Worm (Caenorhabditis elegans) whole organism, midembryonic: ENCODE data around the gene islo-1.

ENCODE experiments used
- T22C8.4 ChIP-seq: fragments of 200-800 bp; sonication (Bioruptor generic); IDR thresholded peaks from 2 replicates; pipeline ENCODE4 v1.3.6; 2022; ENCODE audit warnings: missing genetic modification characterization, missing compliant biosample characterization
- cog-1 ChIP-seq: sonication (generic microtip); optimal IDR thresholded peaks from 2 replicates; lab custom pipeline; 2016; ENCODE audit warnings: missing genetic modification characterization, missing compliant biosample characterization
- flt-1 ChIP-seq: fragments of 200-800 bp; sonication (Bioruptor generic); IDR thresholded peaks from 2 replicates; pipeline ENCODE4 v1.3.6; 2022; ENCODE audit warnings: missing genetic modification characterization, missing compliant biosample characterization
- klf-2 ChIP-seq: fragments of 200-800 bp; sonication (Bioruptor generic); conservative IDR thresholded peaks from 2 replicates; pipeline ENCODE4 v1.3.6; 2022; ENCODE audit warnings: missing genetic modification reagents, missing genetic modification characterization, missing compliant biosample characterization
- med-1 ChIP-seq: sonication (generic microtip); optimal IDR thresholded peaks from 2 replicates; lab custom pipeline; 2017; ENCODE audit warnings: missing genetic modification characterization, mild to moderate bottlenecking, missing compliant biosample characterization, antibody characterized with exemption, missing genetic modification reagents; ENCODE audit not compliant: insufficient read depth
- ref-1 ChIP-seq: fragments of 200-800 bp; sonication (Bioruptor generic); conservative IDR thresholded peaks from 2 replicates; pipeline ENCODE4 v1.3.6; 2022; ENCODE audit warnings: missing genetic modification reagents, missing genetic modification characterization, missing compliant biosample characterization
- ztf-23 ChIP-seq: fragments of 200-800 bp; sonication (Bioruptor generic); IDR thresholded peaks from 2 replicates; pipeline ENCODE4 v1.3.6; 2022; ENCODE audit warnings: missing genetic modification reagents, missing genetic modification characterization, missing compliant biosample characterization
- ztf-29 ChIP-seq: fragments of 200-800 bp; sonication (Bioruptor generic); IDR thresholded peaks from 2 replicates; pipeline ENCODE4 v1.3.6; 2022; ENCODE audit warnings: missing genetic modification reagents, missing genetic modification characterization, missing compliant biosample characterization

DNA sequence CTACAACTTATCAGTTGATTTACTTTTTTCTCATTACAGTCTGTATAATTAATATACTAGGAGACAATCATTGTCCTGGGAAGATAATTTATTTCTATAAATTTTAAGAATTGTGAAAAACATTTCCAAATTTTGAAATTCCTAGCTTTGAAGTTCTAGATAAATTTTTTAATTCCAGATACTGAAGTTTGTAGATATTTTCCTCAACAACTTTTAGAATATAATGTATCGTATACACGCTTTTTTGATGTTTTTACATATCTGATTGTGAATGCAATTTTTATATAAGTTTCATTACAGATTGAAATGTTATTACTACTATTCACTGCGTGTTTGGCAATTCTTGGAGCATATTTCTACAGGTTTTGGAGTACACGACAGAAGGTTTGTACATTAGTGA lies 16.0 kb downstream of the islo-1 start, which contains the start of gene faah-2:
- TF ChIP-seq ztf-23 (GFP tag; lab: Robert Waterston, UW): no peak
- TF ChIP-seq T22C8.4: no peak
- TF ChIP-seq flt-1 (GFP tag; lab: Robert Waterston, UW): no peak
- no peak for TF ChIP-seq klf-2 (GFP tag; lab: Robert Waterston, UW)
- no peak for TF ChIP-seq med-1 (GFP tag; lab: Kevin White, UChicago)
- no peak for TF ChIP-seq cog-1 (tag; lab: Kevin White, UChicago)
- no peak for TF ChIP-seq ztf-29 (GFP tag; lab: Robert Waterston, UW)
- TF ChIP-seq ref-1 (GFP tag; lab: Robert Waterston, UW): no peak
